Fruit fly (Drosophila melanogaster): ENCODE measurements around the gene Frl.

Frl gene

dm6 chr3L:14004963-14005458, 48.0 kb upstream of the Frl start (continued):
- TF ChIP-seq danr (GFP tag; IDR thresholded peaks at IDR 0.05) (peak; percentile 89), lbe (GFP tag; optimal IDR thresholded peaks at IDR 0.05) (peak; percentile 87), D (optimal IDR thresholded peaks at IDR 0.05) (no peak), D (GFP tag; optimal IDR thresholded peaks at IDR 0.05) (peak; percentile 94), CG7357 (GFP tag; IDR thresholded peaks at IDR 0.05) (peak; percentile 82), CG2202 (tag; optimal IDR thresholded peaks at IDR 0.05) (peak; percentile 79), CG12155 (GFP tag; optimal IDR thresholded peaks at IDR 0.05) (peak; percentile 91), CG17359 (tag; optimal IDR thresholded peaks at IDR 0.05) (peak; percentile 100), Oaz (GFP tag; IDR thresholded peaks at IDR 0.05) (peak; percentile 94), Elba2 (GFP tag; optimal IDR thresholded peaks at IDR 0.05) (no peak), CG10366 (GFP tag; IDR thresholded peaks at IDR 0.05) (peak; percentile 97), CG42726 (GFP tag; IDR thresholded peaks at IDR 0.05; ENCODE audit: partially characterized antibody) (no peak), kni (GFP tag; optimal IDR thresholded peaks at IDR 0.05) (peak; percentile 88), trem (tag; optimal IDR thresholded peaks at IDR 0.05) (peak; percentile 81), fd64A (GFP tag; optimal IDR thresholded peaks at IDR 0.05) (peak; percentile 91), Tbp (GFP tag; optimal IDR thresholded peaks at IDR 0.05) (no peak)

- TF ChIP-seq CG17802 (tag; optimal IDR thresholded peaks at IDR 0.05), result no peak
- TF ChIP-seq stc (GFP tag; IDR thresholded peaks at IDR 0.05), result no peak
- no peak for TF ChIP-seq D19B (GFP tag; optimal IDR thresholded peaks at IDR 0.05)
- TF ChIP-seq CG6813 (GFP tag; optimal IDR thresholded peaks at IDR 0.05), result no peak
- 0 out of 3 replicates have a peak, but pooled peaks have one; percentile 19 for TF ChIP-seq zfh1 (GFP tag; IDR thresholded peaks at IDR 0.05)
- TF ChIP-seq hb (GFP tag; IDR thresholded peaks at IDR 0.05; ENCODE audit: partially characterized antibody), result no peak
- TF ChIP-seq insv (GFP tag; optimal IDR thresholded peaks at IDR 0.05), result peak in 1 of 2 experiments; percentile 0
- peak in 1 of 2 experiments; percentile 91 for TF ChIP-seq Pdp1 (GFP tag; optimal IDR thresholded peaks at IDR 0.05)
- no peak for TF ChIP-seq Sox100B (GFP tag; optimal IDR thresholded peaks at IDR 0.05)
- TF ChIP-seq YL-1 (GFP tag; optimal IDR thresholded peaks at IDR 0.05), result no peak
- no peak for TF ChIP-seq CG42726 (GFP tag; IDR thresholded peaks at IDR 0.05; ENCODE audit: partially characterized antibody)
- TF ChIP-seq psq (GFP tag; optimal IDR thresholded peaks at IDR 0.05), result peak; percentile 25
- TF ChIP-seq CG12155 (GFP tag; optimal IDR thresholded peaks at IDR 0.05), result no peak
- 0 out of 2 replicates have a peak, but pooled peaks have one; percentile 8 for TF ChIP-seq bbx (GFP tag; IDR thresholded peaks at IDR 0.05; ENCODE audit: partially characterized antibody)
- TF ChIP-seq Med (GFP tag), result peak; percentile 32
- peak; percentile 57 for TF ChIP-seq CG17385 (GFP tag; optimal IDR thresholded peaks at IDR 0.05)
Observed at dm6 chr3L:14005627-14006287, 47.3 kb upstream of the Frl start.

- TF ChIP-seq so (GFP tag; IDR thresholded peaks at IDR 0.05), result no peak
- TF ChIP-seq E2f2 (GFP tag; IDR thresholded peaks at IDR 0.05), result peak; percentile 31; the same call in 1 of the 2 replicates
- TF ChIP-seq Dref (GFP tag; IDR thresholded peaks at IDR 0.05), result peak; percentile 55
- peak; percentile 23 for TF ChIP-seq BEAF-32 (GFP tag; optimal IDR thresholded peaks at IDR 0.05)
- TF ChIP-seq bbx (GFP tag; IDR thresholded peaks at IDR 0.05; ENCODE audit: partially characterized antibody), result no peak
- peak; percentile 39 for TF ChIP-seq Ets65A (GFP tag)
- TF ChIP-seq kah (GFP tag; optimal IDR thresholded peaks at IDR 0.05), result peak; percentile 7
- peak; percentile 25; the same call in 1 of the 2 replicates for TF ChIP-seq unc-4 (GFP tag; IDR thresholded peaks at IDR 0.05; ENCODE audit: partially characterized antibody)
- TF ChIP-seq CG15073 (GFP tag; optimal IDR thresholded peaks at IDR 0.05), result no peak
- peak; percentile 14 for TF ChIP-seq Dp (GFP tag; optimal IDR thresholded peaks at IDR 0.05)
- TF ChIP-seq Ssrp (tag; optimal IDR thresholded peaks at IDR 0.05), result no peak
- TF ChIP-seq chinmo (GFP tag; IDR thresholded peaks at IDR 0.05; ENCODE audit: partially characterized antibody), result peak; percentile 88; the same call in 2 of the 4 replicates
- no peak for TF ChIP-seq CG12659 (GFP tag; optimal IDR thresholded peaks at IDR 0.05)
- peak; percentile 73 for TF ChIP-seq Sry-δ (GFP tag; optimal IDR thresholded peaks at IDR 0.05)
- peak; percentile 7 for TF ChIP-seq CG14710 (tag; optimal IDR thresholded peaks at IDR 0.05)
- no peak for TF ChIP-seq disco-r (GFP tag; optimal IDR thresholded peaks at IDR 0.05)
- TF ChIP-seq Dad (GFP tag; optimal IDR thresholded peaks at IDR 0.05), result no peak
- TF ChIP-seq CG34422 (GFP tag; IDR thresholded peaks at IDR 0.05), result 0 out of 3 replicates have a peak, but pooled peaks have one; percentile 45
Observed at dm6 chr3L:14006704-14007126, 46.3 kb upstream of the Frl start.
